Worm (Caenorhabditis elegans) whole organism, L4/young adult: ENCODE data around the gene pnn-1.

Source experiments
- W03F9.2 ChIP-seq: fragments of 150-350 bp; optimal IDR thresholded peaks from 2 replicates; lab custom pipeline; 2014; ENCODE audit warnings: missing biosample characterization, missing genetic modification characterization
- dao-5 ChIP-seq: sonication (generic microtip); optimal IDR thresholded peaks from 2 replicates; lab custom pipeline; 2016; ENCODE audit warnings: missing genotype, missing genetic modification characterization, moderate library complexity, missing compliant biosample characterization
- him-1 ChIP-seq: sonication (generic microtip); optimal IDR thresholded peaks from 2 replicates; lab custom pipeline; 2016; ENCODE audit warnings: missing genotype, missing genetic modification reagents, missing genetic modification characterization, missing compliant biosample characterization

DNA sequence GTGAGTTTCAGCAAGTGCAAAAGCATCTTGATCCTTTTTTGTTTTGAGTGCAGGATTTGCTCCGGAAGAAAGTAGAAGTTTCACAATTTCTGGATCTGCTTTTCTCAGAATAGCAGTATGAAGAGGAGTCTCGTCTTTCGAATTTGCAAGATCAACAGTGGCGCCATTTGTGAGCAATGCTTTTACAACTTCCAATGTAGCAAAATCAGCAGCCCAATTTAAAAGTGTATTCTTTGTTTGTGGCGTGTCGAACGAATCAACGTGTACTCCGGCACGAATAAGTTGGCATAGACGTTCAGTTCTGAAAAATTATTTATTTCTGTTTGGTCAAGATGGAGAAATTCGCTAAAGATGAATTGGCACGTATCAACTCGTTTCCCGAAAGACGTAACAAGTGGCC lies 21.3 kb upstream of the pnn-1 start, which contains the start of gene T16G1.13:
- TF ChIP-seq dao-5 (tag; lab: Kevin White, UChicago) (no peak), him-1 (no peak), W03F9.2 (no peak)
